Fruit fly (Drosophila melanogaster) S2 (cell line): ENCODE measurements around the gene CG42823.

ENCODE experiments used
- CG8478 ChIP-seq: fragments of >200 bp; optimal IDR thresholded peaks from 2 replicates; lab custom pipeline; 2018
- CTCF ChIP-seq, 2 experiments: fragments of >200 bp; optimal IDR thresholded peaks; 2 replicates each; lab custom pipeline; 2018

DNA sequence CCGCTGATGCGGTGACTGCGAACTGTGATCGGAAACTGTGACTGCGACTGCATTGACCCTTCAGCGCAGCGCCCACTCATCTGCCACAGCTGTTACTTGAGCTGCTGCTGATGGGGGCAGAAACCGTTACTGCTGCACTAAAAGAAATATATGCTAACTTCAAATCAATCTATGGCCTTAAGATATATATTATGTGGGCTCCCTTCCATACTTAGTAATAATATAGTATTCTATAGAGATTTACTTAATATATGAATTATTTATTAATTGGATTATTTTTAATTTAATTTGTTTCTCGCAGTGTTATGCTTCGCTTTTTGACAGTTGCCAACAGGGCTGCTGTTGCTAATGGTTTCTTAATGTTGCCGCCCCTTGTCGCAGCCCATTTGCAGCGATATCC lies 25.9 kb downstream of the CG42823 start:
- TF ChIP-seq CTCF (optimal IDR thresholded peaks at IDR 0.05; lab: Kevin White, UChicago) = no peak
- no peak for TF ChIP-seq CG8478
